Worm (Caenorhabditis elegans) whole organism, late embryonic: Measurements from ENCODE around the gene K02E2.11.

Source experiments
- ahr-1 ChIP-seq: sonication (generic microtip); optimal IDR thresholded peaks from 2 replicates; lab custom pipeline; 2016; ENCODE audit warnings: missing genetic modification characterization, missing compliant biosample characterization
- ama-1 ChIP-seq: fragments of 150-350 bp; optimal IDR thresholded peaks from 2 replicates; lab custom pipeline; 2014
- ceh-19 ChIP-seq: fragments of 200-800 bp; sonication (Bioruptor generic); optimal IDR thresholded peaks from 2 replicates; lab custom pipeline; 2018; ENCODE audit warnings: mild to moderate bottlenecking, missing genetic modification characterization, missing compliant biosample characterization
- ceh-45 ChIP-seq: fragments of 200-800 bp; sonication (Bioruptor generic); IDR thresholded peaks from 2 replicates; pipeline ENCODE4 v1.3.6; 2022; ENCODE audit warnings: missing genetic modification reagents, missing genetic modification characterization, missing compliant biosample characterization
- fkh-10 ChIP-seq: fragments of 150-350 bp; optimal IDR thresholded peaks from 2 replicates; lab custom pipeline; 2014; ENCODE audit warnings: missing biosample characterization, missing genetic modification reagents, missing genetic modification characterization
- nfya-1 ChIP-seq: sonication (generic microtip); optimal IDR thresholded peaks from 2 replicates; lab custom pipeline; 2017; ENCODE audit warnings: missing genetic modification characterization, mild to moderate bottlenecking, missing compliant biosample characterization, antibody characterized with exemption, moderate library complexity
- npax-4 ChIP-seq: sonication (generic microtip); optimal IDR thresholded peaks from 2 replicates; lab custom pipeline; 2016; ENCODE audit warnings: missing genetic modification characterization, missing compliant biosample characterization
- sdc-2 ChIP-seq: sonication (generic microtip); optimal IDR thresholded peaks from 2 replicates; lab custom pipeline; 2016; ENCODE audit warnings: missing genotype, missing genetic modification characterization, missing compliant biosample characterization
- tbx-2 ChIP-seq: sonication (generic microtip); optimal IDR thresholded peaks from 2 replicates; lab custom pipeline; 2016; ENCODE audit warnings: missing genetic modification characterization, missing compliant biosample characterization
- unc-86 ChIP-seq: sonication (generic microtip); optimal IDR thresholded peaks from 2 replicates; lab custom pipeline; 2016; ENCODE audit warnings: missing genetic modification characterization, missing compliant biosample characterization

ce11 chrV:20411659-20412058, 28.5 kb downstream of the K02E2.11 start, which contains the start of gene F53H2.3:
- no peak for TF ChIP-seq ceh-45 (GFP tag; lab: Robert Waterston, UW)
- no peak for TF ChIP-seq nfya-1 (tag; lab: Kevin White, UChicago)
- TF ChIP-seq npax-4 (tag; lab: Kevin White, UChicago) = no peak
- no peak for TF ChIP-seq fkh-10
- no peak for TF ChIP-seq ahr-1 (tag; lab: Kevin White, UChicago)
- TF ChIP-seq tbx-2 (tag; lab: Kevin White, UChicago) = no peak
- no peak for TF ChIP-seq sdc-2
- TF ChIP-seq ceh-19 (GFP tag; lab: Kevin White, UChicago) = no peak
- no peak for TF ChIP-seq ama-1 (lab: Kevin White, UChicago)
- TF ChIP-seq unc-86 = no peak
